Worm (Caenorhabditis elegans): ENCODE results near the gene srh-239.

The srh-239 gene

ce11 chrV:15481374-15481773, 35.8 kb downstream of the srh-239 start, which contains the start of gene nhr-150:
nhr-150 (minus strand) TSS chrV:15481465.
- no peak for TF ChIP-seq mec-3 (tag; optimal IDR thresholded peaks at IDR 0.05; ENCODE audit: borderline replicate concordance)
- TF ChIP-seq Y22D7AL.16 (tag; optimal IDR thresholded peaks at IDR 0.05), result no peak
- no peak for TF ChIP-seq zip-5 (tag; optimal IDR thresholded peaks at IDR 0.05)
- TF ChIP-seq npax-4 (tag; optimal IDR thresholded peaks at IDR 0.05), result no peak

ce11 chrV:15483563-15483962, 38.0 kb downstream of the srh-239 start:
- TF ChIP-seq sdc-2 (tag; optimal IDR thresholded peaks at IDR 0.05), result no peak
- no peak for TF ChIP-seq npax-4 (tag; optimal IDR thresholded peaks at IDR 0.05)
- no peak for TF ChIP-seq F13H6.1 (tag; optimal IDR thresholded peaks at IDR 0.05)
- TF ChIP-seq zip-5 (tag; optimal IDR thresholded peaks at IDR 0.05), result no peak
- no peak for TF ChIP-seq C08G9.2 (tag; optimal IDR thresholded peaks at IDR 0.05)
- no peak for TF ChIP-seq mec-3 (tag; optimal IDR thresholded peaks at IDR 0.05; ENCODE audit: borderline replicate concordance)

- TF ChIP-seq F13H6.1 (tag; optimal IDR thresholded peaks at IDR 0.05) (no peak), pat-9 (tag; optimal IDR thresholded peaks at IDR 0.05) (no peak), dve-1 (tag; optimal IDR thresholded peaks at IDR 0.05) (no peak), pha-2 (tag; optimal IDR thresholded peaks at IDR 0.05) (no peak), C38D4.7 (GFP tag; optimal IDR thresholded peaks at IDR 0.05) (no peak), pax-1 (tag; optimal IDR thresholded peaks at IDR 0.05) (no peak), unc-55 (GFP tag; optimal IDR thresholded peaks at IDR 0.05) (no peak), fax-1 (tag; optimal IDR thresholded peaks at IDR 0.05) (no peak), pha-4 (tag; optimal IDR thresholded peaks at IDR 0.05) (no peak), madf-2 (tag; optimal IDR thresholded peaks at IDR 0.05) (no peak), gmeb-2 (tag; optimal IDR thresholded peaks at IDR 0.05) (no peak), sdc-2 (tag; optimal IDR thresholded peaks at IDR 0.05) (no peak), fkh-10 (GFP tag; optimal IDR thresholded peaks at IDR 0.05) (no peak)
These were observed 39.0 kb downstream of the srh-239 start, which contains the start of gene C06B8.3 for ce11 chrV:15484537-15484936. C06B8.3 (minus strand) TSS chrV:15484637.

ce11 chrV:15487764-15488163, 42.2 kb downstream of the srh-239 start, which contains the start of gene srw-21:
srw-21 (plus strand) TSS chrV:15488064.
- TF ChIP-seq nhr-232 (tag; optimal IDR thresholded peaks at IDR 0.05), result no peak
- no peak for TF ChIP-seq ahr-1 (tag; optimal IDR thresholded peaks at IDR 0.05)
- TF ChIP-seq dmd-4 (tag; optimal IDR thresholded peaks at IDR 0.05; ENCODE audit: borderline replicate concordance), result no peak
- no peak for TF ChIP-seq ets-4 (tag; optimal IDR thresholded peaks at IDR 0.05)
- no peak for TF ChIP-seq pat-9 (tag; optimal IDR thresholded peaks at IDR 0.05)

ce11 chrV:15492518-15492917, 47.0 kb downstream of the srh-239 start, which contains the start of gene str-264:
str-264 (minus strand) TSS chrV:15492618.
- no peak for TF ChIP-seq ceh-48 (tag; optimal IDR thresholded peaks at IDR 0.05)
- TF ChIP-seq elt-4 (tag; optimal IDR thresholded peaks at IDR 0.05), result no peak
- TF ChIP-seq nhr-232 (tag; optimal IDR thresholded peaks at IDR 0.05), result no peak
- no peak for TF ChIP-seq pha-4 (tag; optimal IDR thresholded peaks at IDR 0.05)
- TF ChIP-seq unc-55 (GFP tag; optimal IDR thresholded peaks at IDR 0.05), result no peak

- TF ChIP-seq hlh-13 (GFP tag; optimal IDR thresholded peaks at IDR 0.05), result no peak
- TF ChIP-seq madf-2 (tag; optimal IDR thresholded peaks at IDR 0.05), result no peak
These were observed 48.1 kb downstream of the srh-239 start, which contains the start of gene srh-218 for ce11 chrV:15493680-15494079. srh-218 (plus strand) TSS chrV:15493980.

- TF ChIP-seq madf-2 (tag; optimal IDR thresholded peaks at IDR 0.05) (no peak), C08G9.2 (tag; optimal IDR thresholded peaks at IDR 0.05) (no peak), T23F11.4 (GFP tag; optimal IDR thresholded peaks at IDR 0.05) (no peak), nhr-232 (tag; optimal IDR thresholded peaks at IDR 0.05) (no peak), ttx-3 (tag; optimal IDR thresholded peaks at IDR 0.05) (no peak), dve-1 (tag; optimal IDR thresholded peaks at IDR 0.05) (no peak), F13H6.1 (tag; optimal IDR thresholded peaks at IDR 0.05) (no peak), pag-3 (tag; optimal IDR thresholded peaks at IDR 0.05; ENCODE audit: borderline replicate concordance) (no peak), ceh-24 (tag; optimal IDR thresholded peaks at IDR 0.05) (no peak), elt-4 (tag; optimal IDR thresholded peaks at IDR 0.05) (no peak), pax-1 (tag; optimal IDR thresholded peaks at IDR 0.05) (no peak), nfya-1 (tag; optimal IDR thresholded peaks at IDR 0.05) (no peak), sdc-2 (tag; optimal IDR thresholded peaks at IDR 0.05) (no peak), pha-2 (tag; optimal IDR thresholded peaks at IDR 0.05) (no peak), tbx-2 (tag; optimal IDR thresholded peaks at IDR 0.05) (no peak), ama-1 (optimal IDR thresholded peaks at IDR 0.05) (no peak), mec-3 (tag; optimal IDR thresholded peaks at IDR 0.05; ENCODE audit: borderline replicate concordance) (no peak), hlh-15 (tag; optimal IDR thresholded peaks at IDR 0.05) (no peak), ceh-18 (tag; optimal IDR thresholded peaks at IDR 0.05) (no peak)
These were observed 49.6 kb downstream of the srh-239 start, which contains the start of gene srh-219 for ce11 chrV:15495169-15495568. srh-219 (plus strand) TSS chrV:15495469.

All from whole organism, late embryonic.